Worm (Caenorhabditis elegans): ENCODE measurements around the gene nlp-59.

DNA sequence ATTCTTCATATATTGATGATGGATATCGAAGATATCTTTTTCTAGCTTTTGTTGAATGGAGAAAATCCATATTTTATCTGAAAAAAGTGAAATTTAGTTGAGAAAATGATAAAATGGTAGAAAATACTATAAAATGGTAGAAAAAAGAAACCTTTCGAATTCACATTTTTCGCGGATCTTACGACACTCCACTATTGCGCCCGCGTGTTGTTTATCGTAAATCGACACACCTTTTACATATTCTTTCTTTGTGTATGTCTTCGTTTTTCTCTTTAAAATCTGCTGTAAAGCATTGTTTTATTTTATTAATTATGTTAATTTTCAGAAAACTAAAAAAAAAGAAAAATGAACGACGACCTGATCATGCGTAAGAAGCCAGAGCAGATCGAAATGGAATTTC is 19.6 kb downstream of the nlp-59 start, which contains the start of the genes cdt-2 and T01C3.2:
- TF ChIP-seq mab-5 (tag; optimal IDR thresholded peaks at IDR 0.05) (no peak), peb-1 (tag; optimal IDR thresholded peaks at IDR 0.05) (no peak), ZK546.5 (tag; optimal IDR thresholded peaks at IDR 0.05) (no peak), ama-1 (optimal IDR thresholded peaks at IDR 0.05) (no peak), unc-39 (tag; optimal IDR thresholded peaks at IDR 0.05) (no peak), snpc-4 (tag; optimal IDR thresholded peaks at IDR 0.05) (no peak), lin-11 (tag; optimal IDR thresholded peaks at IDR 0.05) (no peak)
